Worm (Caenorhabditis elegans) whole organism, young adult: ENCODE measurements around the gene F23F1.4.

Experiments used
- B0019.2 ChIP-seq: fragments of 200-800 bp; sonication (Bioruptor generic); conservative IDR thresholded peaks from 2 replicates; pipeline ENCODE4 v1.3.6; 2022; ENCODE audit warnings: missing genetic modification reagents, missing genetic modification characterization, missing compliant biosample characterization
- B0336.3 ChIP-seq: fragments of 200-800 bp; sonication (Bioruptor generic); IDR thresholded peaks from 2 replicates; pipeline ENCODE4 v1.3.6; 2022; ENCODE audit warnings: missing genetic modification characterization, missing compliant biosample characterization
- F37B4.10 ChIP-seq: fragments of 200-800 bp; sonication (Bioruptor generic); IDR thresholded peaks from 2 replicates; pipeline ENCODE4 v1.3.6; 2022; ENCODE audit warnings: missing genetic modification characterization, missing compliant biosample characterization
- F39B2.1 ChIP-seq: fragments of 200-800 bp; sonication (Bioruptor generic); IDR thresholded peaks from 2 replicates; pipeline ENCODE4 v1.3.6; 2022; ENCODE audit warnings: missing genetic modification reagents, missing genetic modification characterization, missing compliant biosample characterization
- F57A8.1 ChIP-seq: fragments of 200-800 bp; sonication (Bioruptor generic); optimal IDR thresholded peaks from 2 replicates; lab custom pipeline; 2018; ENCODE audit warnings: mild to moderate bottlenecking, missing genetic modification characterization, moderate library complexity, missing compliant biosample characterization
- T26A5.8 ChIP-seq: sonication (generic microtip); optimal IDR thresholded peaks from 2 replicates; lab custom pipeline; 2016; ENCODE audit warnings: missing genetic modification characterization, missing compliant biosample characterization
- Y95B8A.8 ChIP-seq: fragments of 200-800 bp; sonication (Bioruptor generic); IDR thresholded peaks from 2 replicates; pipeline ENCODE4 v1.3.6; 2022; ENCODE audit warnings: missing genetic modification reagents, missing genetic modification characterization, missing compliant biosample characterization
- aptf-2 ChIP-seq: fragments of 200-800 bp; sonication (Bioruptor generic); conservative IDR thresholded peaks from 2 replicates; pipeline ENCODE4 v1.3.6; 2022; ENCODE audit warnings: missing genetic modification reagents, missing genetic modification characterization, missing compliant biosample characterization
- aptf-3 ChIP-seq: fragments of 200-800 bp; sonication (Bioruptor generic); IDR thresholded peaks from 2 replicates; pipeline ENCODE4 v1.3.6; 2022; ENCODE audit warnings: missing genetic modification characterization, missing compliant biosample characterization
- attf-5 ChIP-seq: fragments of 200-800 bp; sonication (Bioruptor generic); optimal IDR thresholded peaks from 2 replicates; lab custom pipeline; 2018; ENCODE audit warnings: mild to moderate bottlenecking, missing genetic modification characterization, missing compliant biosample characterization
- attf-6 ChIP-seq: fragments of 200-800 bp; sonication (Bioruptor generic); IDR thresholded peaks from 2 replicates; pipeline ENCODE4 v1.3.6; 2022; ENCODE audit warnings: missing genetic modification reagents, missing genetic modification characterization, missing compliant biosample characterization
- bed-2 ChIP-seq: fragments of 200-800 bp; sonication (Bioruptor generic); IDR thresholded peaks from 2 replicates; pipeline ENCODE4 v1.3.6; 2022; ENCODE audit warnings: missing genetic modification reagents, missing genetic modification characterization, missing compliant biosample characterization
- chd-7 ChIP-seq: sonication (generic microtip); optimal IDR thresholded peaks from 2 replicates; lab custom pipeline; 2016; ENCODE audit warnings: mild to moderate bottlenecking, missing genetic modification characterization, moderate library complexity, missing compliant biosample characterization
- dpl-1 ChIP-seq: fragments of 150-350 bp; optimal IDR thresholded peaks from 2 replicates; lab custom pipeline; 2014; ENCODE audit warnings: missing biosample characterization, missing genetic modification reagents, missing genetic modification characterization
- efl-1 ChIP-seq: fragments of 150-350 bp; optimal IDR thresholded peaks from 2 replicates; lab custom pipeline; 2014; ENCODE audit warnings: missing biosample characterization, missing genetic modification reagents, missing genetic modification characterization
- egl-44 ChIP-seq: fragments of 200-800 bp; sonication (Bioruptor generic); IDR thresholded peaks from 2 replicates; pipeline ENCODE4 v1.3.6; 2022; ENCODE audit warnings: missing genetic modification reagents, missing genetic modification characterization, missing compliant biosample characterization
- egrh-3 ChIP-seq: fragments of 200-800 bp; sonication (Bioruptor generic); IDR thresholded peaks from 2 replicates; pipeline ENCODE4 v1.3.6; 2022; ENCODE audit warnings: missing genetic modification reagents, missing genetic modification characterization, missing compliant biosample characterization
- ekl-4 ChIP-seq: fragments of 200-800 bp; sonication (Bioruptor generic); IDR thresholded peaks from 2 replicates; pipeline ENCODE4 v1.3.6; 2022; ENCODE audit warnings: missing genetic modification reagents, missing genetic modification characterization, missing compliant biosample characterization
- ets-4 ChIP-seq: fragments of 200-800 bp; sonication (Bioruptor generic); optimal IDR thresholded peaks from 2 replicates; lab custom pipeline; 2018; ENCODE audit warnings: mild to moderate bottlenecking, missing genetic modification characterization, missing compliant biosample characterization
- him-1 ChIP-seq: sonication (generic microtip); optimal IDR thresholded peaks from 2 replicates; lab custom pipeline; 2016; ENCODE audit warnings: missing genotype, missing genetic modification reagents, missing genetic modification characterization, missing compliant biosample characterization
- let-526 ChIP-seq: fragments of 200-800 bp; sonication (Bioruptor generic); IDR thresholded peaks from 2 replicates; pipeline ENCODE4 v1.3.6; 2022; ENCODE audit warnings: missing genetic modification reagents, missing genetic modification characterization, missing compliant biosample characterization
- lsy-27 ChIP-seq: sonication (generic microtip); optimal IDR thresholded peaks from 2 replicates; lab custom pipeline; 2017; ENCODE audit warnings: missing genetic modification characterization, mild to moderate bottlenecking, missing compliant biosample characterization, antibody characterized with exemption, missing genotype, borderline replicate concordance; ENCODE audit not compliant: insufficient read depth
- madf-6 ChIP-seq: fragments of 200-800 bp; sonication (Bioruptor generic); IDR thresholded peaks from 2 replicates; pipeline ENCODE4 v1.3.6; 2022; ENCODE audit warnings: missing genetic modification reagents, missing genetic modification characterization, missing compliant biosample characterization
- nhr-80 ChIP-seq: sonication (generic microtip); optimal IDR thresholded peaks from 2 replicates; lab custom pipeline; 2016; ENCODE audit warnings: missing genetic modification characterization, missing compliant biosample characterization
- repo-1 ChIP-seq: sonication (generic microtip); optimal IDR thresholded peaks from 2 replicates; lab custom pipeline; 2017; ENCODE audit warnings: mild to moderate bottlenecking, missing genetic modification characterization, missing compliant biosample characterization
- snpc-3.4 ChIP-seq: sonication (generic microtip); optimal IDR thresholded peaks from 2 replicates; lab custom pipeline; 2017; ENCODE audit warnings: missing genetic modification characterization, mild to moderate bottlenecking, missing compliant biosample characterization, antibody characterized with exemption, moderate library complexity, missing genotype, missing genetic modification reagents
- tbx-9 ChIP-seq: sonication (generic microtip); optimal IDR thresholded peaks from 2 replicates; lab custom pipeline; 2016; ENCODE audit warnings: borderline replicate concordance, missing genetic modification characterization, inconsistent platforms, missing compliant biosample characterization
- ztf-3 ChIP-seq: fragments of 200-800 bp; sonication (Bioruptor generic); optimal IDR thresholded peaks from 2 replicates; lab custom pipeline; 2018; ENCODE audit warnings: mild to moderate bottlenecking, missing genetic modification characterization, missing compliant biosample characterization

F23F1.4 gene

ce11 chrII:57370-57769, 29.1 kb upstream of the F23F1.4 start, which contains the start of gene ascc-1:
TSS of gene ascc-1 (plus strand) at chrII:57670.
- no peak for TF ChIP-seq bed-2

ce11 chrII:55204-55603, 27.0 kb upstream of the F23F1.4 start, which contains the start of gene tre-5:
TSS of gene tre-5 (minus strand) at chrII:55304.
- no peak for TF ChIP-seq ekl-4 (GFP tag; lab: Robert Waterston, UW)
- no peak for TF ChIP-seq F57A8.1 (GFP tag; lab: Kevin White, UChicago)
- TF ChIP-seq him-1 (tag; lab: Kevin White, UChicago): no peak
- no peak for TF ChIP-seq tbx-9 (tag; lab: Kevin White, UChicago)
- no peak for TF ChIP-seq lsy-27 (tag; lab: Kevin White, UChicago)
- TF ChIP-seq Y95B8A.8: no peak
- no peak for TF ChIP-seq efl-1 (GFP tag; lab: Kevin White, UChicago)
- TF ChIP-seq chd-7: no peak

ce11 chrII:51352-51751, 23.1 kb upstream of the F23F1.4 start, which contains the start of gene sptl-1:
TSS of gene sptl-1 (plus strand) at chrII:51652.
- TF ChIP-seq ets-4 (GFP tag; lab: Kevin White, UChicago) (no peak), tbx-9 (tag; lab: Kevin White, UChicago) (no peak), nhr-80 (tag; lab: Kevin White, UChicago) (no peak), F37B4.10 (GFP tag; lab: Robert Waterston, UW) (no peak), madf-6 (GFP tag; lab: Robert Waterston, UW) (0 out of 2 replicates have a peak, but pooled peaks have one; percentile 23), T26A5.8 (tag; lab: Kevin White, UChicago) (no peak), bed-2 (no peak)
- TF ChIP-seq, all 124 proteins: peak for 1

- TF ChIP-seq nhr-80 (tag; lab: Kevin White, UChicago) (peak; percentile 35), aptf-3 (GFP tag; lab: Robert Waterston, UW) (no peak), attf-5 (GFP tag; lab: Kevin White, UChicago) (peak; percentile 32)
Observed at ce11 chrII:50862-51261, 22.6 kb upstream of the F23F1.4 start.

- TF ChIP-seq B0336.3 (no peak), let-526 (no peak), snpc-3.4 (tag; lab: Kevin White, UChicago) (no peak), attf-6 (no peak), B0019.2 (GFP tag; lab: Robert Waterston, UW) (no peak), aptf-3 (GFP tag; lab: Robert Waterston, UW) (no peak), aptf-2 (GFP tag; lab: Robert Waterston, UW) (no peak), efl-1 (GFP tag; lab: Kevin White, UChicago) (no peak), F39B2.1 (GFP tag; lab: Robert Waterston, UW) (no peak), dpl-1 (GFP tag; lab: Kevin White, UChicago) (no peak), T26A5.8 (tag; lab: Kevin White, UChicago) (no peak), repo-1 (tag; lab: Kevin White, UChicago) (no peak), ztf-3 (GFP tag; lab: Kevin White, UChicago) (no peak)
Observed at ce11 chrII:47280-47679, 19.1 kb upstream of the F23F1.4 start, which contains the start of gene C23H3.5. TSS of gene C23H3.5 (plus strand) at chrII:47580.

ce11 chrII:46116-46515, 17.9 kb upstream of the F23F1.4 start, which contains the start of gene rpt-4:
TSS of gene rpt-4 (minus strand) at chrII:46216.
- TF ChIP-seq egrh-3 (GFP tag; lab: Robert Waterston, UW) (no peak), egl-44 (no peak), let-526 (no peak), lsy-27 (tag; lab: Kevin White, UChicago) (no peak), aptf-3 (GFP tag; lab: Robert Waterston, UW) (no peak)
